Worm (Caenorhabditis elegans): ENCODE results near the gene C50F7.5.

The C50F7.5 gene

DNA sequence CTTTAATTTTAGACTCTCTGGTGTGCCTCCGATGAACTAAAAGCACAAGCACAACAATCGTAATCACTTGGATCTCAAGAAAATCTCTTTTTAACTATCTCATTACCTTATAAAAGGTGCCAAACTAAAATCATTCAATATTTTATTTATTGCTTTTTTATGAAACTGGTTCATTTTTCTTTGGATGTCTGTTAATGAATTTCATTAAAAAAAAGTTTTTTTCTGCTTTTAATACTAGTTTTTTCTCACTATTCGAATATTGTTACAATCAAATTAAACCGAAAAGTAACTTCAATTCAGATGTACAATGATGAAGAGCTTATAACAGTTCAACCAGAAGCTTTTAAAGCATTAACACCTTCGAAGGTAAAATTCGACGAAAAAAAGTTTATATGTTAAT, 49.2 kb downstream of the C50F7.5 start, which contains the start of gene swd-2.1:
Gene swd-2.1, plus strand, starts transcription at position 301 of the 400 bp plus-strand sequence.
- TF ChIP-seq med-1 (GFP tag; optimal IDR thresholded peaks at IDR 0.05; ENCODE audit: insufficient read depth) (no peak), flt-1 (GFP tag; IDR thresholded peaks at IDR 0.05) (no peak), ztf-23 (GFP tag; IDR thresholded peaks at IDR 0.05) (no peak), T22C8.4 (GFP tag; IDR thresholded peaks at IDR 0.05) (no peak), klf-2 (GFP tag; conservative IDR thresholded peaks at IDR 0.05) (no peak), cog-1 (tag; optimal IDR thresholded peaks at IDR 0.05) (no peak), tab-1 (GFP tag; IDR thresholded peaks at IDR 0.05) (no peak), ref-1 (GFP tag; conservative IDR thresholded peaks at IDR 0.05) (no peak)
